Worm (Caenorhabditis elegans): ENCODE measurements around the gene C17G10.13.

ce11 chrII:5599326-5600044 lies 9.9 kb upstream of the C17G10.13 start, which contains the start of gene C17G10.10:
- TF ChIP-seq sea-2 (GFP tag; optimal IDR thresholded peaks at IDR 0.05), result no peak
- peak; percentile 75 for TF ChIP-seq nfya-1 (tag; optimal IDR thresholded peaks at IDR 0.05; ENCODE audit: insufficient read depth)
- peak; percentile 30 for TF ChIP-seq nhr-28 (tag; optimal IDR thresholded peaks at IDR 0.05)
- peak in 1 of 3 experiments; percentile 30 for TF ChIP-seq elt-3 (tag; optimal IDR thresholded peaks at IDR 0.05)
- TF ChIP-seq nhr-12 (tag; optimal IDR thresholded peaks at IDR 0.05), result peak; percentile 9
- peak; percentile 60 for TF ChIP-seq hmg-11 (tag; optimal IDR thresholded peaks at IDR 0.05)
- TF ChIP-seq eor-1 (tag; optimal IDR thresholded peaks at IDR 0.05), result no peak
